Worm (Caenorhabditis elegans) whole organism, mixed stage, embryonic: Measurements from ENCODE around the gene pacl-1.
A peak's percentile ranks its signal among the peaks of the same experiment; 100 is the strongest.

Experiments
- ceh-39 ChIP-seq: fragments of 150-350 bp; optimal IDR thresholded peaks from 2 replicates; lab custom pipeline; 2014; ENCODE audit warnings: missing biosample characterization, missing genetic modification characterization
- ceh-83 ChIP-seq: fragments of 200-800 bp; sonication (Bioruptor generic); optimal IDR thresholded peaks from 2 replicates; lab custom pipeline; 2018; ENCODE audit warnings: mild to moderate bottlenecking, missing genetic modification characterization, missing compliant biosample characterization
- ces-1 ChIP-seq: fragments of 150-350 bp; optimal IDR thresholded peaks from 2 replicates; lab custom pipeline; 2014; ENCODE audit warnings: missing biosample characterization, missing genetic modification reagents, missing genetic modification characterization
- cnd-1 ChIP-seq: fragments of 200-800 bp; sonication (Bioruptor generic); optimal IDR thresholded peaks from 2 replicates; lab custom pipeline; 2018; ENCODE audit warnings: mild to moderate bottlenecking, missing genetic modification characterization, missing compliant biosample characterization
- drap-1 ChIP-seq: fragments of 200-800 bp; sonication (Bioruptor generic); optimal IDR thresholded peaks from 3 replicates; lab custom pipeline; 2018; ENCODE audit warnings: mild to moderate bottlenecking, missing genetic modification characterization, missing compliant biosample characterization
- elt-3 ChIP-seq: fragments of 150-350 bp; optimal IDR thresholded peaks from 2 replicates; lab custom pipeline; 2014; ENCODE audit warnings: missing biosample characterization, missing genetic modification characterization
- flh-1 ChIP-seq: fragments of 200-800 bp; sonication (Bioruptor generic); optimal IDR thresholded peaks from 2 replicates; lab custom pipeline; 2018; ENCODE audit warnings: mild to moderate bottlenecking, missing genetic modification characterization, moderate library complexity, missing compliant biosample characterization
- mab-5 ChIP-seq: fragments of 150-350 bp; optimal IDR thresholded peaks from 2 replicates; lab custom pipeline; 2014; ENCODE audit warnings: missing biosample characterization, missing genetic modification characterization
- nhr-237 ChIP-seq: fragments of 150-350 bp; optimal IDR thresholded peaks from 2 replicates; lab custom pipeline; 2014; ENCODE audit warnings: missing biosample characterization, missing genetic modification characterization
- sem-2 ChIP-seq: fragments of 200-800 bp; sonication (Bioruptor generic); optimal IDR thresholded peaks from 2 replicates; lab custom pipeline; 2018; ENCODE audit warnings: mild to moderate bottlenecking, missing genetic modification characterization, missing compliant biosample characterization
- unc-120 ChIP-seq: sonication (generic microtip); optimal IDR thresholded peaks from 2 replicates; lab custom pipeline; 2017; ENCODE audit warnings: missing genetic modification characterization, missing compliant biosample characterization; ENCODE audit not compliant: poor library complexity, severe bottlenecking
- unc-39 ChIP-seq: fragments of 150-350 bp; optimal IDR thresholded peaks from 2 replicates; lab custom pipeline; 2014; ENCODE audit warnings: missing biosample characterization, missing genetic modification characterization
- zip-8 ChIP-seq: fragments of 150-350 bp; optimal IDR thresholded peaks from 2 replicates; lab custom pipeline; 2014; ENCODE audit warnings: missing biosample characterization, missing genetic modification characterization
- ztf-11 ChIP-seq: fragments of 150-350 bp; optimal IDR thresholded peaks from 2 replicates; lab custom pipeline; 2014; ENCODE audit warnings: missing biosample characterization, missing genetic modification characterization

pacl-1 gene

DNA sequence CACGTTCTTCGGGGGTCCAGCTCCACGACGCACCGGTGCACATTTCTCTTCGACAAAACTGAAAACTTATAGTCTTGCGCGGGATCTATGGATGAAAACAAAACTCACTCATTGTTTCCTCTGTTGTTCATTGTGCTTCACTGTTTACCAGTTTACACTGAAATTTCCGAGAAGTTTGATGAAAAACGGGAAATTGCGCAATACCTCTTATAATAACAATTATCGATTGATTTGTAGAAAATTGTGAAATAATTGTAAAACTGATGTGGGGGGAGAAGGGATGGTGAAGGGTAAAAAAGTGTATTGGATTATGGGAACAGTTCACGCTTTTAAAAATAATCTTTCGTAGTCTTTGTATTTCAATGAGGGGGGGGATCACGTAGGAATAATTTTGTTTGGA lies 45.8 kb downstream of the pacl-1 start:
- peak; percentile 69 for TF ChIP-seq zip-8
- no peak for TF ChIP-seq unc-39 (tag; lab: Kevin White, UChicago)

DNA sequence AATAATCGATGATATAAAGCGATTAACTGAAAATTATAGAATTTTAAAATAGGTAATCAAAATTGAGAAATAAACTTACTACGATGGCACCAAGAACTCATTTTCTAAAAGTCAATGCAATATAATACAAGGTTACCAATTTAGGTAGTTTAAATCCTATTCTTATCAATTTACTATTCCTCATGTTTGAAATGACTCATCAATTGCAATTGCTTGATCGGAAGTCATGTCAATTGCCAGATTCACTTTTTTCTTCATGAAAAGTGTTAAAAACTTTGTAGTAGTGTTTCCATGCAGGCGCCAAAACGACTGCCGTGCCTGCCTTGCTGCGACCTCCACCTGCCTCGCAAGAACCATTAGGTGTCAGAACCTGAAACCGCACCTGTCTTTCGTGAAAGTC lies 48.7 kb downstream of the pacl-1 start, which contains the start of gene F11A5.13:
TSS of gene F11A5.13 (minus strand) at position 101 of the 400 bp plus-strand sequence.
- TF ChIP-seq ces-1 (GFP tag; lab: Kevin White, UChicago), result no peak

DNA sequence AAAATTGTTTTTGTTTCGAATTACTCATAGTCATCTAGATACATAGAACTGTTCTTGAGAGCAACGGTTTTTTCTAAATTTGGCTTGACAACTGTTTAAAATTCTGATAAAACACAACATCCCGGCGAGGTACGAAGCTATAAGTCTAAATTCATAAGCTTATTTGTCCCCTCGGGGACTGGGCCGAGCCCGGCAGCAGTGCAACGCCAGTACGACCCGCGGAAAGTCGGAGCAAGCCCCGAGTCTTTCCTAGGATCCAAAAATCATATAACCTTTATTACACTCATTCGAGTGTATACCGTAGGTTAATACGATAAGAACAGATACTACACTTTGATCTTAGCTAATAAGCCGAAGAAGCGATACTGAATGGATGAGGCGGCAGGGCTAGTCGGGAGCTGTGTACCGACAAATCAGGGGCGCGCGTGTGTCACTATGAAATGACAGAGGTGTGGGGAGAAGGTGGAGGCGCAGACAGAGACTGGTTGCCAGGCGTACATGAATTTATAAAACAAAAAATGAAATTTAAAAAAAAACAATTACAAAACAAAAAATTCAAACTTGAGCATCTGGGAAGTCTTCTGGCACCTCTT lies 49.6 kb downstream of the pacl-1 start:
- TF ChIP-seq mab-5 (tag; lab: Kevin White, UChicago) (no peak), nhr-237 (tag; lab: Kevin White, UChicago) (no peak), cnd-1 (tag; lab: Kevin White, UChicago) (no peak), ceh-83 (GFP tag; lab: Kevin White, UChicago) (no peak), flh-1 (GFP tag; lab: Kevin White, UChicago) (no peak), ztf-11 (tag; lab: Kevin White, UChicago) (no peak)

DNA sequence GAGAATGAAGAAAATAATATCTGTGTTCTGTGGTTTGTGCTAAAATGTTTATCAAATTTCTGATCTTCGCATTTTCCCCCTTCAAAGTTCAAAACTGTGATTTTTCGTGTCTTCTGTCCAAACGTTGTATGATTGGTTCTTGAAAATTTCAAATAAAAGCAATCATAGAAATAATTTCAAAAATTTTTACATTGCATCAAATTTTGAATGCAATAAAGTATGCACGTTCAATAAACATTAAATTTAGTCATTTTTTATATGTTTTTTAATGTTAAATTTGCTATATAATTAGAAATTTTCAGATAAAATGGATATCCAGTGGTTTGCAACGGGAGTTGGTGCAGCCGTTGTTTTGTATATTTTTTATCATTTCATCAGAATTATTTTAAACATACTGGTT lies 51.2 kb downstream of the pacl-1 start, which contains the start of gene stdh-2:
TSS of gene stdh-2 (plus strand) at position 301 of the 400 bp plus-strand sequence.
- TF ChIP-seq sem-2 (no peak), unc-120 (tag; lab: Kevin White, UChicago) (no peak), ztf-11 (tag; lab: Kevin White, UChicago) (no peak), elt-3 (tag; lab: Kevin White, UChicago) (no peak), ceh-39 (tag; lab: Kevin White, UChicago) (no peak), nhr-237 (tag; lab: Kevin White, UChicago) (no peak), drap-1 (GFP tag; lab: Kevin White, UChicago) (no peak), zip-8 (no peak)
